Fruit fly (Drosophila melanogaster): Measurements from ENCODE around the gene Fas3.
A peak's percentile ranks its signal among the peaks of the same experiment; 100 is the strongest.

DNA sequence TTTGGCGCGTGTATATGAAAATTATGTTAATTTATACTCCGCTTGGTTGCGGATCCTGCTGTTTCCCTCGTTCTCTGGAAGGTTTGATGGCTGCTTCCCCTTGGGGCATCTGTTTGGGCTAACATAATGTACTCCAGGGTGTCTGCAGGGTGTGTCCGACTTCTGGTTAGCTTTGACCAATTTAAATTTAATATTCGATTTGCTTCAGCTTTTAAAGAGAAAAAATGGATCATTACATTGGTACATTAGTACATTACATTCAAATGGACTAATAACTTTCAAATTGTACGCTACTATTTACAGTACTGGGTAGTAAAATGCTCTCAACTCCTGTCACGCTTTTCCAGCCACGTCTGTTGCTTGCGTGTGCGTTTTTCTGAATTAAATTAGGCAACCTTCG, 57.2 kb downstream of the Fas3 start:
- TF ChIP-seq usp (GFP tag; optimal IDR thresholded peaks at IDR 0.05), result no peak
- TF ChIP-seq psq (optimal IDR thresholded peaks at IDR 0.05), result no peak
- TF ChIP-seq EcR (GFP tag; optimal IDR thresholded peaks at IDR 0.05), result no peak
- TF ChIP-seq pan (optimal IDR thresholded peaks at IDR 0.05), result peak; percentile 56
- TF ChIP-seq CG8478 (optimal IDR thresholded peaks at IDR 0.05), result no peak
- TF ChIP-seq Dll (optimal IDR thresholded peaks at IDR 0.05), result no peak

Measured in whole organism.